Worm (Caenorhabditis elegans): ENCODE data around the gene dars-1.

The dars-1 gene

DNA sequence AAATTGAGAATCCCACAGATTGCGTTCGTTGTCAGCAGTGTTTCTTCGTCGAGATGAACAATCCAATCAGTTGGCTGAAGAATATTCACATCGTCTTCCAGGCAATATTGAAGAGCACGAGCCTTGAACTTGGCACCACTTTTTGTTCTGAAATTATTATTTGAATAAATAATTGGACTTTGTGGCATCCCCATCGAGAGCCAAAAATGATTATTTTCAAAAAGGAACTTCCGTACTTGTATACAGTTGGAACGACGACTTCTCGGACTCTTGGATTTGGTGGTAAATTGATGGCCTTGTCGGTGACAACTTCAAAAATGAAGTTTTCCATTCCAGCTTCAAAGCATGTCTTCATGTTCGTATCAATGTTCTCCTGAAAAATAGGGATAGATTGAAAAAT lies 19.0 kb downstream of the dars-1 start:
- TF ChIP-seq ref-1 (GFP tag; conservative IDR thresholded peaks at IDR 0.05) (no peak), tab-1 (GFP tag; IDR thresholded peaks at IDR 0.05) (no peak), ztf-29 (GFP tag; IDR thresholded peaks at IDR 0.05) (no peak), flt-1 (GFP tag; IDR thresholded peaks at IDR 0.05) (no peak), ztf-23 (GFP tag; IDR thresholded peaks at IDR 0.05) (no peak), T22C8.4 (GFP tag; IDR thresholded peaks at IDR 0.05) (no peak), klf-2 (GFP tag; conservative IDR thresholded peaks at IDR 0.05) (no peak), med-1 (GFP tag; optimal IDR thresholded peaks at IDR 0.05; ENCODE audit: insufficient read depth) (no peak)

DNA sequence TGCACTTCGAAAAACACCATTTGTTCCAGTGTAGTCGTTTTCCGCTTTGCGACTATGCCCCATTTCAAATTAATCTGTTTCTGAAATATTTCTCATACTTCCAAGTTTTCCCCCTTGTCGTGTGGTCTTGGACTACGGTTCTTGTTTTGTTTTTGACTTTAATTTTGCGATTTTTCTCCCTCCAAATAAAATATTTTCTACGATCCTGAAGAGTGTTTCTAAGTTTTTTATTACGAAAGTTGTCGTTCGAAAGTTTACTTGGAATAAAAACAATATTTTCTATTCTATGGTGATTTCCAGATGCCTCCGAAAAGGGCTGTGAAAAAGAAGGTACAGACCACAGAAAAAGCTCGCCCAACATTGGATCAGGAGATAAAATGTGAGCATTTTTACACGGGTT lies 23.2 kb downstream of the dars-1 start, which contains the start of gene tag-342:
TSS of gene tag-342 (plus strand) at position 301 of the 400 bp plus-strand sequence.
- TF ChIP-seq ztf-29 (GFP tag; IDR thresholded peaks at IDR 0.05), result no peak
- TF ChIP-seq ref-1 (GFP tag; conservative IDR thresholded peaks at IDR 0.05), result no peak
- TF ChIP-seq flt-1 (GFP tag; IDR thresholded peaks at IDR 0.05), result no peak
- no peak for TF ChIP-seq med-1 (GFP tag; optimal IDR thresholded peaks at IDR 0.05; ENCODE audit: insufficient read depth)
- TF ChIP-seq cog-1 (tag; optimal IDR thresholded peaks at IDR 0.05), result no peak
- no peak for TF ChIP-seq klf-2 (GFP tag; conservative IDR thresholded peaks at IDR 0.05)
- TF ChIP-seq tab-1 (GFP tag; IDR thresholded peaks at IDR 0.05), result no peak
- no peak for TF ChIP-seq T22C8.4 (GFP tag; IDR thresholded peaks at IDR 0.05)
- no peak for TF ChIP-seq ztf-23 (GFP tag; IDR thresholded peaks at IDR 0.05)

DNA sequence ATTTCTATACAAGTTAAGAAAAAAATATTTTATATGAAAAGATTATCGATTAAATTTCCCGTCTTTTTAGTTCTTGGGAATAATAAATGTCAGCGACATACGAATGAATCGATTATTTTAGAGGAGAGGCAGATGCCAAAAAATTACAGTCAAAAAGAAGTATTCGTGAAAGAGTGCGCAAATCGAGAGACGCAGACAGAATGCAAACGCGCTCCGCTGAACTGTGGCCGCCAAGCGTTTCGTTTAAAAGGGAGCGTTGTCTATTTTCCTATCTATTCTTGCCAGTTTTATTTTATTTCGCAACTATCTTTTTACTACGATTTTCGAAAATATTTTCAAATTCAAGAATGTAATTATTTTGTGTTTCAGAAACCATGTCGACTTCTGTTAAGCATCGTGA lies 23.9 kb downstream of the dars-1 start, which contains the start of gene baf-1:
TSS of gene baf-1 (plus strand) at position 370 of the 400 bp plus-strand sequence.
- TF ChIP-seq ztf-23 (GFP tag; IDR thresholded peaks at IDR 0.05), result no peak
- no peak for TF ChIP-seq flt-1 (GFP tag; IDR thresholded peaks at IDR 0.05)
- TF ChIP-seq klf-2 (GFP tag; conservative IDR thresholded peaks at IDR 0.05), result no peak
- TF ChIP-seq tab-1 (GFP tag; IDR thresholded peaks at IDR 0.05), result no peak
- no peak for TF ChIP-seq ztf-29 (GFP tag; IDR thresholded peaks at IDR 0.05)
- peak; percentile 34; the same call in 1 of the 2 replicates for TF ChIP-seq T22C8.4 (GFP tag; IDR thresholded peaks at IDR 0.05)

DNA sequence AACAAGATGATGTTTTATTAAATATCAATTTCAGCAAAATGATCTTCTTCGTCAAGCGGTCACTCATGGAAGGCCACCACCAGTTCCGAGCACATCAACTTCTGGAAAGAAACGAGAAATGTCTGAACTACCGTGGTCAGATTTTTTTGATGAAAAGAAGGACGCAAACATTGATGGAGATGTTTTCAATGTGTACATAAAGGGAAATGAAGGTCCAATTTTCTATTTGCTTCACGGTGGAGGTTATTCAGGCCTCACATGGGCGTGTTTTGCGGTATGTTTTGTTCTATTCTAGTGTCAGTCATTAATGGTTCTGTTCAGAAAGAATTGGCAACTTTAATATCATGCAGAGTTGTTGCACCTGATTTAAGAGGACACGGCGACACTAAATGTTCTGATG lies 25.1 kb downstream of the dars-1 start, which contains the start of gene B0464.6:
TSS of gene B0464.6 (minus strand) at position 101 of the 400 bp plus-strand sequence.
- TF ChIP-seq ref-1 (GFP tag; conservative IDR thresholded peaks at IDR 0.05) (no peak), cog-1 (tag; optimal IDR thresholded peaks at IDR 0.05) (no peak), flt-1 (GFP tag; IDR thresholded peaks at IDR 0.05) (no peak), klf-2 (GFP tag; conservative IDR thresholded peaks at IDR 0.05) (no peak), ztf-23 (GFP tag; IDR thresholded peaks at IDR 0.05) (no peak), T22C8.4 (GFP tag; IDR thresholded peaks at IDR 0.05) (no peak), tab-1 (GFP tag; IDR thresholded peaks at IDR 0.05) (no peak)

DNA sequence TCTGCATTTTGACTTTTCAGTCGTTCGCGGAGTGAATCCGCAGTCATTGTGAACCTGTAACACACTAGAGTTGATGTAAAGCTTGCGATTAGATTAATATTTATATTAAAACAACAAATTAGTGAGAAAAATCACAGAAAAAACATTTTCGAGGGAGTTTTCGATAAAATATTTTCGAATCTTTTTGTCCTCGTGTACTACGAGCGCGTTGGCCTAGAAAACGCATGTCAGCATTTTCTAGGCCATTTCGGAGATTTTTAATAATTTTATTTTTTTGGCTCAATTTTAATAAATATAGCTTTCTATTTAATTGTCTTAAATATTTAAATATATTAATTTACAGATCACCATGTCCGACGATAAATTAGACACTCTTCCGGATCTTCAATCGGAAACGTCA lies 25.6 kb downstream of the dars-1 start, which contains the start of gene B0464.9:
TSS of gene B0464.9 (plus strand) at position 344 of the 400 bp plus-strand sequence.
- TF ChIP-seq ztf-23 (GFP tag; IDR thresholded peaks at IDR 0.05), result peak; percentile 43; the same call in 1 of the 2 replicates
- TF ChIP-seq T22C8.4 (GFP tag; IDR thresholded peaks at IDR 0.05), result peak; percentile 6; the same call in 1 of the 2 replicates
- TF ChIP-seq cog-1 (tag; optimal IDR thresholded peaks at IDR 0.05), result no peak

DNA sequence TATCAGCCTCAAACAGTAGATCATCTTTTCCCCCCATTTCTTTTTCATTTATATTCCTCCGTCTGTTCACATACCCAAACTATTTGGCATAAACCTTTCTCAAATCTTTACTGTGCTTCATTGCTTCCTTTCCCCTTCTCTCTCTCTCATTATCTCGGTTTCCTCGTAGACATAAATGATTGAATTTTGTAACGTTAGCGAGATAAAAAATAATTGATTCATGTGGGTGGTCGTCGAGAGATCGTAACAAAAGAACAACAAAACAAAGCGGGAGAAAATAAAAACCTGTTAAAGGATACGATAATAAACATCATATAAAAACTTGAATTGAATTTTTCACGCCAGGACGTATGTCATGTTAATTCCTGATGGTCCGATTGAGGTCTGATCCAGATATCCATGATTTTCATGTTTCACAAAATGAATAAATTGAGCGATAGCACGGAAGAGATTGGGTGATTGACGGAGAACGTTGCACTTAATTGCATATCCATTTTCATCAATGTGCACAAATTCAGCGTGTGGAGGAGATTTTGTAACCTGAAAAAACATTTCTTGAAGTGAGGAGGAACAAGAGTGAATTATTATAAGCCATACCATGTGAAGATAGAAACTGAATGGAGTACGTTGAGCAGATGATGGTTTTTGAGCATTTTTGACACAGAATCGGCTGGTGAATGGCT lies 28.1 kb downstream of the dars-1 start:
- TF ChIP-seq T22C8.4 (GFP tag; IDR thresholded peaks at IDR 0.05) (no peak), ztf-23 (GFP tag; IDR thresholded peaks at IDR 0.05) (no peak), ref-1 (GFP tag; conservative IDR thresholded peaks at IDR 0.05) (no peak), klf-2 (GFP tag; conservative IDR thresholded peaks at IDR 0.05) (no peak), flt-1 (GFP tag; IDR thresholded peaks at IDR 0.05) (no peak), cog-1 (tag; optimal IDR thresholded peaks at IDR 0.05) (no peak), ztf-29 (GFP tag; IDR thresholded peaks at IDR 0.05) (no peak), tab-1 (GFP tag; IDR thresholded peaks at IDR 0.05) (no peak), med-1 (GFP tag; optimal IDR thresholded peaks at IDR 0.05; ENCODE audit: insufficient read depth) (peak; percentile 5)

DNA sequence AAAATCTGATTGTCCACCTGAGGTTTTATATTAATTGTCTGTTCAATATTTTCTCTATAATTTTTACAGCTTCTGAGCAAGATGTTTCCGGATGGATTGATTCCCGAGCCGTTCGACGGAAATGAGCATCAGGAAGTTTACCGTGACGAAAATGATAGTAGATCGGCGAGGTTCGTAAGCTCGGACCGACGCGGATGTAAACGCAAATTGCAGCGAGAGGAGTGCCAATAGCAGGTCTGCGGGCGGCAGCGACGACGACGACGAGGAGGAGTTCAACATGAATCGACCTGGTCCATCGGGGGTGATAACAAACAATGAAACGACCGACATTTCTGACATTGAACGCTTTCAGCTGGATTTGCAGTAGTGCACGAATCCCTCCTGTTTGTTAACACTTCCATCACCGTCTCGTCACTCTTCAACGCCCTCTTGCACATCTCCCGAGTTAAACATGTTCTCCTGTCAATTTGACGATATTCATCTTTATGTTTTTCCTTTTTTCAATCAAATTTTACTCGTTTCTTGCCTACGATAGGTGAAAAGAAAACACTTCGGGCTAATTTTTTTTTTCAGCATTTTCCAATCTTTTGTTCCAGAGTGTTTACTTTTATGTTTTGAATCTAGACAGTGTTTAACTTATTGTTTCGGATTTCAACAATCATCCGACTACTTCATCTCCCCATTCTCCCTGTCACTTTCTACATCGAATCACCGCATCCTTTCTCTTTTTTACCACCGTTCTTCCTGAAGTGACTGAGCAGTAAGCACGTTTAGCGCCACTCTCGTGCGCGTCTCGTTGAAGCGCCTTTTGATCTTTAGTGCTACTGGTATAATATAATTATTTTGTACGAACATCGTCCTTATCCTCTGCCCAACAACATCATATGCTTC lies 28.9 kb downstream of the dars-1 start:
- TF ChIP-seq cog-1 (tag; optimal IDR thresholded peaks at IDR 0.05) (no peak), flt-1 (GFP tag; IDR thresholded peaks at IDR 0.05) (no peak), klf-2 (GFP tag; conservative IDR thresholded peaks at IDR 0.05) (no peak), ztf-23 (GFP tag; IDR thresholded peaks at IDR 0.05) (no peak), tab-1 (GFP tag; IDR thresholded peaks at IDR 0.05) (no peak), T22C8.4 (GFP tag; IDR thresholded peaks at IDR 0.05) (no peak), ref-1 (GFP tag; conservative IDR thresholded peaks at IDR 0.05) (no peak), med-1 (GFP tag; optimal IDR thresholded peaks at IDR 0.05; ENCODE audit: insufficient read depth) (no peak), ztf-29 (GFP tag; IDR thresholded peaks at IDR 0.05) (no peak)

DNA sequence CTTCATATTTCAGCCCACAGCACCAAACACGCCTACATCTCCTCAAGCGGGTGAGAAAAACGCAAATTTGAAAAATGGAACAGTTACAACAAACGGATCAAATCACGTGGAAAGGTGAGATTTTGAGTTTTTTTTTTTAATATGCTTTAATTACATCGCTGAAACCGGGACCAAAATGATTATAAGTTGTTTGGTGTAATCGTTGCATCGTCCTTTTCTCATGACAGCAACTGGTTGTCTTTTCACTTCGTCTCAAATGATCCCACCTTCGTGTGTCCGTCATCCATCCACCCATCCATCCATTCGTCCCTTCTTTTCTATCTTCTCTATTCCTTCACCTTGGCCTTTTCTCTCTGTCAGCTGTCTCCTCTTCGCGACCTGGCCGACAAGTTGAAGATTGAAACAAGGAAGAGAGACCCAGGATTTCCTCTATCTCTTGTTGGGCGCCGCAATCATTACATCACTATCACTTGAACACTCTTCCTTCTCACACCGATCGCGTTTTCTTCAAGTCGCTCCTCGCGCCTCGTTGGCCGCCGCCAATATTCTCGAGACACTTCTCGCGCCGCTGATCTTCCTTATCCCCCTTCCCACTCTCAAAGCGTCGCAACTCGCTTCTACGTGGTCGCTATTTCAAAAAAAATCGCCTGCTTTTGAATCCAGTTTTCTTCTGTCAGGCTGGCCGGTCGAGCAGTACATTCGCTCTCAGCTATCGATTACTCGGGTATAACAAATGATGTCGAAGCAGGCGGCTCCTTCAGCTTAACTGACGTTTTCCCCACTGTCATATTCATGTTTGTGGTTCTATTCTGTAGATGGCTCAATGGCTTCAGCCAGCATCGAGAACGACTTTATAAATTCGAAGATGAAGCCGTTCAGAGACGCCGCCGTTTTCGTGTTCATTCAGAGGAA lies 33.6 kb downstream of the dars-1 start:
- 0 out of 2 replicates have a peak, but pooled peaks have one; percentile 21 for TF ChIP-seq T22C8.4 (GFP tag; IDR thresholded peaks at IDR 0.05)
- no peak for TF ChIP-seq ztf-29 (GFP tag; IDR thresholded peaks at IDR 0.05)

All from whole organism, midembryonic.